Fruit fly (Drosophila melanogaster): ENCODE results near the gene hoe2.

Gene hoe2

DNA sequence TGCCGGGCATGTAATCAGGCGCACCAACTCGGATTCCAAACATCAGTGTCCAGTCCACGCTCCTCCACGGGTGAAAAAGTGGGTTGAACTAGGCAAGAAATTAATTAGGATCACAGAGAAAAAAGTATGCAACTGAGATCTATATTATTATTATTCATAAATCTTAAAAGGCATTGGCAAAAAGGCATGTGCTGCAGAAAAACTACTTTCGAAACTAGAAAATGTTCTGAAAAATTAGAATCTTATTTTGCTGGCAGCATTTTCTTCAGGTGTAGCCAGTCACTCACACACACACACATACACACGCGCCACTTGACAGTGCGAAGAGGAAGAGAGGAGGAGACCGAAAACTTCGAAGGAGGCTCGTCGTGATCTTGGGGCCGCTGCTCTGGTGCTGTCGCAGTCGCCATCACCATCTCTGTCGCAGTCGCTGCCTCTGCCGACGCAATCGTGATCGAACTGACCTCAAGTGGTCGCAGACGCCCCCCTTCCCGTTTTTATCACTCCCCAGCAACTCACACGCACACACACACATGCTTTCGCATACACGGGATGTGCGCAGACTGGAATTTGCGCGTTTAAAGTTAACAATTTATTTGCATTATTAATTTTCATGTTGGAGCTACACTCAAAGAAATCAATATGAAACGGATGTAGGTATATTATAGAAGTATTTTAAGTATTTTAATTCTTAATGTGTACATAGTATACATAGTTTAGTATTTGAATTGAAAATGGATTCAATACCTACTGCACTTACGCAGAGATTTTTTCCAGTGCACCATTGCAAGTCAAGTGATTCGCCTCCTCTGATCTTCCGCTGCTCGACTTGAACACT, 48.6 kb downstream of the hoe2 start (continued):
- TF ChIP-seq Lim3 (GFP tag; IDR thresholded peaks at IDR 0.05) (no peak), dmrt99B (tag; optimal IDR thresholded peaks at IDR 0.05) (peak; percentile 66), Poxn (GFP tag; IDR thresholded peaks at IDR 0.05) (no peak), CG17359 (tag; optimal IDR thresholded peaks at IDR 0.05) (peak; percentile 63), dati (GFP tag; IDR thresholded peaks at IDR 0.05) (no peak), prd (optimal IDR thresholded peaks at IDR 0.05) (no peak), prd (GFP tag; IDR thresholded peaks at IDR 0.05) (peak; percentile 77), CG8924 (tag; optimal IDR thresholded peaks at IDR 0.05) (peak; percentile 11), NfI (GFP tag; optimal IDR thresholded peaks at IDR 0.05) (peak; percentile 44), CG13123 (GFP tag; optimal IDR thresholded peaks at IDR 0.05) (no peak), HmgD (GFP tag; optimal IDR thresholded peaks at IDR 0.05) (no peak), twi (tag; optimal IDR thresholded peaks at IDR 0.05) (peak; percentile 35), CG6854 (GFP tag; optimal IDR thresholded peaks at IDR 0.05) (no peak), CG30403 (GFP tag; optimal IDR thresholded peaks at IDR 0.05) (peak; percentile 17), corto (GFP tag; optimal IDR thresholded peaks at IDR 0.05) (peak; percentile 87), CG4360 (GFP tag; IDR thresholded peaks at IDR 0.05) (no peak), lab (GFP tag; optimal IDR thresholded peaks at IDR 0.05) (peak; percentile 62), CG8765 (GFP tag; IDR thresholded peaks at IDR 0.05) (0 out of 2 replicates have a peak, but pooled peaks have one; percentile 42), Gug (GFP tag; IDR thresholded peaks at IDR 0.05) (peak; percentile 46; the same call in 2 of the 4 replicates), TFAM (GFP tag; optimal IDR thresholded peaks at IDR 0.05) (no peak), CG34422 (GFP tag; IDR thresholded peaks at IDR 0.05) (peak; percentile 59), CG10366 (GFP tag; IDR thresholded peaks at IDR 0.05) (peak; percentile 71), peb (GFP tag; IDR thresholded peaks at IDR 0.05) (no peak), HmgZ (tag; optimal IDR thresholded peaks at IDR 0.05) (no peak), Sry-δ (GFP tag; optimal IDR thresholded peaks at IDR 0.05) (no peak), so (GFP tag; IDR thresholded peaks at IDR 0.05) (peak; percentile 57; the same call in 1 of the 3 replicates), vvl (GFP tag; IDR thresholded peaks at IDR 0.05) (peak; percentile 80), D19B (GFP tag; optimal IDR thresholded peaks at IDR 0.05) (peak; percentile 18), row (GFP tag; IDR thresholded peaks at IDR 0.05) (peak; percentile 66), CG5953 (GFP tag; IDR thresholded peaks at IDR 0.05) (peak; percentile 33; the same call in 1 of the 2 replicates), H2.0 (GFP tag; IDR thresholded peaks at IDR 0.05) (peak; percentile 64), Mes4 (GFP tag; optimal IDR thresholded peaks at IDR 0.05) (no peak), CG13894 (tag; optimal IDR thresholded peaks at IDR 0.05) (no peak), sisA (GFP tag; IDR thresholded peaks at IDR 0.05) (peak; percentile 63), mam (GFP tag; optimal IDR thresholded peaks at IDR 0.05) (peak; percentile 30), CG15514 (GFP tag; optimal IDR thresholded peaks at IDR 0.05) (peak; percentile 15), Spps (tag; optimal IDR thresholded peaks at IDR 0.05) (no peak), Doc3 (GFP tag; IDR thresholded peaks at IDR 0.05; ENCODE audit: partially characterized antibody) (no peak), Adf1 (GFP tag; IDR thresholded peaks at IDR 0.05) (peak; percentile 94), CG2889 (GFP tag; IDR thresholded peaks at IDR 0.05) (peak; percentile 57; the same call in 2 of the 3 replicates), nmo (GFP tag; optimal IDR thresholded peaks at IDR 0.05) (peak; percentile 55), CG6765 (GFP tag; optimal IDR thresholded peaks at IDR 0.05) (no peak), CG11398 (GFP tag; optimal IDR thresholded peaks at IDR 0.05) (no peak), CG9437 (GFP tag; optimal IDR thresholded peaks at IDR 0.05) (peak; percentile 3), CG15011 (GFP tag; optimal IDR thresholded peaks at IDR 0.05) (peak; percentile 32), B-H2 (GFP tag; optimal IDR thresholded peaks at IDR 0.05) (no peak), ATbp (GFP tag; optimal IDR thresholded peaks at IDR 0.05) (peak; percentile 50), CG6689 (GFP tag; IDR thresholded peaks at IDR 0.05) (peak; percentile 71), klu (GFP tag; IDR thresholded peaks at IDR 0.05) (peak; percentile 44), tx (GFP tag; optimal IDR thresholded peaks at IDR 0.05) (no peak)

All from whole organism, embryonic.